Worm (Caenorhabditis elegans) whole organism, midembryonic: Measurements from ENCODE around the gene clc-28.
"Not testable (repeated sequence)": the region's sequence is repeated elsewhere in the genome, so short reads cannot be mapped to it uniquely, and the experiment has no call there.

Experiments
- T22C8.4 ChIP-seq: fragments of 200-800 bp; sonication (Bioruptor generic); IDR thresholded peaks from 2 replicates; pipeline ENCODE4 v1.3.6; 2022; ENCODE audit warnings: missing genetic modification characterization, missing compliant biosample characterization
- cog-1 ChIP-seq: sonication (generic microtip); optimal IDR thresholded peaks from 2 replicates; lab custom pipeline; 2016; ENCODE audit warnings: missing genetic modification characterization, missing compliant biosample characterization
- flt-1 ChIP-seq: fragments of 200-800 bp; sonication (Bioruptor generic); IDR thresholded peaks from 2 replicates; pipeline ENCODE4 v1.3.6; 2022; ENCODE audit warnings: missing genetic modification characterization, missing compliant biosample characterization
- klf-2 ChIP-seq: fragments of 200-800 bp; sonication (Bioruptor generic); conservative IDR thresholded peaks from 2 replicates; pipeline ENCODE4 v1.3.6; 2022; ENCODE audit warnings: missing genetic modification reagents, missing genetic modification characterization, missing compliant biosample characterization
- med-1 ChIP-seq: sonication (generic microtip); optimal IDR thresholded peaks from 2 replicates; lab custom pipeline; 2017; ENCODE audit warnings: missing genetic modification characterization, mild to moderate bottlenecking, missing compliant biosample characterization, antibody characterized with exemption, missing genetic modification reagents; ENCODE audit not compliant: insufficient read depth
- ref-1 ChIP-seq: fragments of 200-800 bp; sonication (Bioruptor generic); conservative IDR thresholded peaks from 2 replicates; pipeline ENCODE4 v1.3.6; 2022; ENCODE audit warnings: missing genetic modification reagents, missing genetic modification characterization, missing compliant biosample characterization
- ztf-23 ChIP-seq: fragments of 200-800 bp; sonication (Bioruptor generic); IDR thresholded peaks from 2 replicates; pipeline ENCODE4 v1.3.6; 2022; ENCODE audit warnings: missing genetic modification reagents, missing genetic modification characterization, missing compliant biosample characterization
- ztf-29 ChIP-seq: fragments of 200-800 bp; sonication (Bioruptor generic); IDR thresholded peaks from 2 replicates; pipeline ENCODE4 v1.3.6; 2022; ENCODE audit warnings: missing genetic modification reagents, missing genetic modification characterization, missing compliant biosample characterization

- not testable (repeated sequence) for TF ChIP-seq ref-1; flt-1 (GFP tag; lab: Robert Waterston, UW); T22C8.4 (GFP tag; lab: Robert Waterston, UW); klf-2 (GFP tag; lab: Robert Waterston, UW); med-1 (GFP tag; lab: Kevin White, UChicago); cog-1 (tag; lab: Kevin White, UChicago); ztf-23; ztf-29 (GFP tag; lab: Robert Waterston, UW)
These were observed 5.0 kb upstream of the clc-28 start, which contains the start of gene ZC262.7 for ce11 chrIII:8344283-8344682.
